Fruit fly (Drosophila melanogaster): ENCODE results near the gene Npc2d.

Gene Npc2d

DNA sequence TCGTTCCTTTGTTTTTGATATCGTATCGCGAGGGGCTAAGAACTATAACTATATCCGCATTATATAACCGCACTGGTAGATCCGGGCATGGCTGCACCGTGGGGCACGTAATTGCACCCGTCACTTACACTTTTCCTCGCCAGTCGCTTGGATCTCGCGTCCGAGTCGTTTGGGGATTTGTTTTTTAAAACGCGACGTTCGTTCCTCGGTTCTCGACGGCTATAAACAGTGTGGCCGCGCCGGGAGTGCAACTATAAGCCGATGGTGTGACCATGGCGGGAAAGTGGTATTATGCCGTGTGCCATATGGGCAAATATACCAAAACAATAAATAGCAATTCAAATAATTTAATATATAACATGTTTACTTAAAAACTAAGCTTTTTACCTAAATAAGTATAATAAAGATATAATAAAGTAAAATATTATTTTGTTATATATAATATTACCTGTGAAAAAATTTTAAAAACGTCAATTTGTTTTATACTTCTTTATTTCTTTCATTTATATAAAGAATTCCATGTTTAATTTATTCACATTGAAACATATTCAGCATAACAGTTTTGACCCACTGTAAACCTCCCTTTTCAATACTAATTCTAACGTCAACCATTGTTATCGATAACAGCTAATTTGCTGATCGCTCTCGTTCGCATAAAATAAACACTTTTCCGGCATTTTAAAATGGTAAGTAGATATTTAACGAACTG, 13.1 kb downstream of the Npc2d start, which contains the start of the genes Mical and CG3909 (continued):
- peak; percentile 89 for TF ChIP-seq CG7372 (GFP tag; IDR thresholded peaks at IDR 0.05)
- no peak for TF ChIP-seq mld (GFP tag; IDR thresholded peaks at IDR 0.05; ENCODE audit: partially characterized antibody)
- TF ChIP-seq gcm (GFP tag; optimal IDR thresholded peaks at IDR 0.05) = peak; percentile 75
- TF ChIP-seq CG12155 (GFP tag; optimal IDR thresholded peaks at IDR 0.05) = peak; percentile 81
- peak; percentile 46 for TF ChIP-seq Ravus (GFP tag; IDR thresholded peaks at IDR 0.05)
- TF ChIP-seq HLH54F (GFP tag; optimal IDR thresholded peaks at IDR 0.05) = peak; percentile 35
- peak; percentile 76 for TF ChIP-seq CG1233 (GFP tag; optimal IDR thresholded peaks at IDR 0.05)
- peak; percentile 52 for TF ChIP-seq CG3407 (GFP tag; optimal IDR thresholded peaks at IDR 0.05)
- TF ChIP-seq gfzf (GFP tag; optimal IDR thresholded peaks at IDR 0.05) = peak; percentile 81
- peak; percentile 23 for TF ChIP-seq en (GFP tag; optimal IDR thresholded peaks at IDR 0.05)
- TF ChIP-seq gsb-n (tag; optimal IDR thresholded peaks at IDR 0.05) = peak; percentile 92
- TF ChIP-seq CG10431 (GFP tag; optimal IDR thresholded peaks at IDR 0.05) = no peak
- peak; percentile 86 for TF ChIP-seq CG3847 (GFP tag; IDR thresholded peaks at IDR 0.05)
- TF ChIP-seq Hr3 (GFP tag; optimal IDR thresholded peaks at IDR 0.05) = peak; percentile 84
- TF ChIP-seq kay (GFP tag; optimal IDR thresholded peaks at IDR 0.05) = peak; percentile 75
- peak; percentile 33 for TF ChIP-seq CTCF (GFP tag; optimal IDR thresholded peaks at IDR 0.05)
- TF ChIP-seq sim (GFP tag; IDR thresholded peaks at IDR 0.05) = no peak
- no peak for TF ChIP-seq luna (GFP tag; optimal IDR thresholded peaks at IDR 0.05)
- TF ChIP-seq Hsf (GFP tag; optimal IDR thresholded peaks at IDR 0.05) = peak; percentile 63
- peak; percentile 97 for TF ChIP-seq vvl (GFP tag; IDR thresholded peaks at IDR 0.05)
- peak; percentile 35 for TF ChIP-seq scrt (GFP tag; optimal IDR thresholded peaks at IDR 0.05)
- TF ChIP-seq zfh2 (GFP tag; optimal IDR thresholded peaks at IDR 0.05) = peak; percentile 54
- peak; percentile 53 for TF ChIP-seq ATbp (GFP tag; optimal IDR thresholded peaks at IDR 0.05)
- peak; percentile 88 for TF ChIP-seq dmrt99B (tag; optimal IDR thresholded peaks at IDR 0.05)
- TF ChIP-seq CG8478 (optimal IDR thresholded peaks at IDR 0.05) = no peak
- TF ChIP-seq ara (GFP tag; IDR thresholded peaks at IDR 0.05) = peak; percentile 59; the same call in 1 of the 2 replicates
- no peak for TF ChIP-seq NC2α (GFP tag; optimal IDR thresholded peaks at IDR 0.05)
- peak; percentile 22 for TF ChIP-seq Atf-2 (GFP tag; optimal IDR thresholded peaks at IDR 0.05)
- peak; percentile 42; the same call in 1 of the 2 replicates for TF ChIP-seq amos (GFP tag; IDR thresholded peaks at IDR 0.05; ENCODE audit: partially characterized antibody)
- TF ChIP-seq slbo (GFP tag; IDR thresholded peaks at IDR 0.05) = peak; percentile 96
- peak; percentile 91 for TF ChIP-seq ranshi (GFP tag; IDR thresholded peaks at IDR 0.05)
- peak; percentile 93 for TF ChIP-seq CoRest (tag; optimal IDR thresholded peaks at IDR 0.05)
- peak; percentile 86 for TF ChIP-seq CG17328 (GFP tag; IDR thresholded peaks at IDR 0.05)
- peak; percentile 77 for TF ChIP-seq dimm (GFP tag; IDR thresholded peaks at IDR 0.05)
- peak; percentile 80 for TF ChIP-seq sisA (GFP tag; IDR thresholded peaks at IDR 0.05)
- TF ChIP-seq Neu2 (GFP tag; optimal IDR thresholded peaks at IDR 0.05; ENCODE audit: borderline replicate concordance) = no peak
- TF ChIP-seq ssp (GFP tag; IDR thresholded peaks at IDR 0.05) = peak; percentile 83
- no peak for TF ChIP-seq pita (GFP tag; optimal IDR thresholded peaks at IDR 0.05)
- no peak for TF ChIP-seq hkb (optimal IDR thresholded peaks at IDR 0.05)
- peak; percentile 82 for TF ChIP-seq hkb (GFP tag; IDR thresholded peaks at IDR 0.05)
- peak; percentile 89 for TF ChIP-seq CG4730 (GFP tag; IDR thresholded peaks at IDR 0.05)
- TF ChIP-seq sc (optimal IDR thresholded peaks at IDR 0.05) = no peak
- TF ChIP-seq sc (GFP tag; optimal IDR thresholded peaks at IDR 0.05) = peak; percentile 49
- TF ChIP-seq Sry-β (GFP tag; optimal IDR thresholded peaks at IDR 0.05) = no peak
- no peak for TF ChIP-seq Elba2 (GFP tag; optimal IDR thresholded peaks at IDR 0.05)
- no peak for TF ChIP-seq slp2 (GFP tag; optimal IDR thresholded peaks at IDR 0.05)
- TF ChIP-seq prd (optimal IDR thresholded peaks at IDR 0.05) = no peak
- TF ChIP-seq prd (GFP tag; IDR thresholded peaks at IDR 0.05) = peak; percentile 91
- no peak for TF ChIP-seq CG12769 (tag; optimal IDR thresholded peaks at IDR 0.05)
- TF ChIP-seq B-H1 (GFP tag; IDR thresholded peaks at IDR 0.05) = peak; percentile 89
- no peak for TF ChIP-seq z (GFP tag; IDR thresholded peaks at IDR 0.05)
- TF ChIP-seq CG34376 (GFP tag; optimal IDR thresholded peaks at IDR 0.05) = peak; percentile 36
- TF ChIP-seq CG10366 (GFP tag; IDR thresholded peaks at IDR 0.05) = peak; percentile 83
